Fruit fly (Drosophila melanogaster) whole organism, embryonic: ENCODE measurements around the gene se.
A peak's percentile ranks its signal among the peaks of the same experiment; 100 is the strongest.

Experiments
- CG10209 ChIP-seq: fragments of 200-800 bp; sonication (Bioruptor generic); optimal IDR thresholded peaks from 3 replicates; lab custom pipeline; 2017; ENCODE audit warnings: missing biosample characterization, mild to moderate bottlenecking, missing genetic modification characterization, missing genetic modification reagents
- CG1024 ChIP-seq: fragments of 200-800 bp; sonication (Bioruptor generic); IDR thresholded peaks from 2 replicates; pipeline ENCODE4 v1.3.6; 2022; ENCODE audit warnings: missing biosample characterization, missing genetic modification characterization
- CG10366 ChIP-seq: fragments of 200-800 bp; sonication (Bioruptor generic); IDR thresholded peaks from 2 replicates; pipeline ENCODE4 v1.3.6; 2022; ENCODE audit warnings: missing biosample characterization, missing genetic modification characterization
- CG10431 ChIP-seq: fragments of 200-800 bp; sonication (Bioruptor generic); optimal IDR thresholded peaks from 3 replicates; lab custom pipeline; 2018; ENCODE audit warnings: missing biosample characterization, mild to moderate bottlenecking, missing genetic modification characterization
- CG10543 ChIP-seq: fragments of 200-800 bp; sonication (Bioruptor generic); optimal IDR thresholded peaks from 3 replicates; lab custom pipeline; 2017; ENCODE audit warnings: missing biosample characterization, mild to moderate bottlenecking, missing genetic modification characterization, moderate library complexity
- CG11695 ChIP-seq: fragments of 200-800 bp; sonication (Bioruptor generic); IDR thresholded peaks from 3 replicates; pipeline ENCODE4 v1.3.6; 2022; ENCODE audit warnings: missing biosample characterization, missing genetic modification characterization
- CG12942 ChIP-seq: fragments of 200-800 bp; sonication (Bioruptor generic); optimal IDR thresholded peaks from 3 replicates; lab custom pipeline; 2016; ENCODE audit warnings: missing biosample characterization, missing genetic modification characterization
- CG14965 ChIP-seq: fragments of 200-800 bp; sonication (Bioruptor generic); optimal IDR thresholded peaks from 2 replicates; lab custom pipeline; 2016; ENCODE audit warnings: missing biosample characterization, missing genetic modification characterization, borderline replicate concordance
- CG2202 ChIP-seq: fragments of 200-800 bp; sonication (Bioruptor generic); optimal IDR thresholded peaks from 2 replicates; lab custom pipeline; 2018; ENCODE audit warnings: missing biosample characterization, mild to moderate bottlenecking, missing genetic modification characterization
- CG2712 ChIP-seq: fragments of 200-800 bp; optimal IDR thresholded peaks from 3 replicates; lab custom pipeline; 2019; ENCODE audit warnings: missing biosample characterization, mild to moderate bottlenecking, missing genetic modification characterization, moderate library complexity
- CG32532 ChIP-seq: fragments of 200-800 bp; sonication (Bioruptor generic); IDR thresholded peaks from 2 replicates; pipeline ENCODE4 v1.3.6; 2022; ENCODE audit warnings: missing biosample characterization, missing genetic modification characterization
- CG33213 ChIP-seq: fragments of 200-800 bp; sonication (Bioruptor generic); optimal IDR thresholded peaks from 3 replicates; lab custom pipeline; 2016; ENCODE audit warnings: missing biosample characterization, missing genetic modification characterization
- CG34376 ChIP-seq: fragments of 200-800 bp; sonication (Bioruptor generic); optimal IDR thresholded peaks from 2 replicates; lab custom pipeline; 2018; ENCODE audit warnings: missing biosample characterization, mild to moderate bottlenecking, missing genetic modification characterization
- CG5180 ChIP-seq: fragments of 200-800 bp; sonication (Bioruptor generic); optimal IDR thresholded peaks from 3 replicates; lab custom pipeline; 2017; ENCODE audit warnings: missing biosample characterization, missing genetic modification characterization, mild to moderate bottlenecking, moderate library complexity, missing genetic modification reagents
- CG7987 ChIP-seq: fragments of 200-800 bp; sonication (Bioruptor generic); optimal IDR thresholded peaks from 2 replicates; lab custom pipeline; 2018; ENCODE audit warnings: missing biosample characterization, mild to moderate bottlenecking, missing genetic modification characterization, moderate library complexity
- CG9817 ChIP-seq: fragments of 200-800 bp; sonication (Bioruptor generic); optimal IDR thresholded peaks from 2 replicates; lab custom pipeline; 2018; ENCODE audit warnings: missing biosample characterization, mild to moderate bottlenecking, missing genetic modification characterization, moderate library complexity
- CTCF ChIP-seq: fragments of 200-800 bp; sonication (Bioruptor generic); optimal IDR thresholded peaks from 2 replicates; lab custom pipeline; 2017; ENCODE audit warnings: missing biosample characterization, mild to moderate bottlenecking, missing genetic modification characterization, moderate library complexity
- Hr39 ChIP-seq: fragments of >200 bp; optimal IDR thresholded peaks from 2 replicates; lab custom pipeline; 2017
- Lim3 ChIP-seq: fragments of 200-800 bp; sonication (Bioruptor generic); IDR thresholded peaks from 2 replicates; pipeline ENCODE4 v1.3.6; 2022; ENCODE audit warnings: missing biosample characterization, missing genetic modification characterization
- Meics ChIP-seq: fragments of 200-800 bp; sonication (Bioruptor generic); optimal IDR thresholded peaks from 2 replicates; lab custom pipeline; 2017; ENCODE audit warnings: missing biosample characterization, mild to moderate bottlenecking, missing genetic modification characterization
- Optix ChIP-seq: fragments of 200-800 bp; sonication (Bioruptor generic); IDR thresholded peaks from 3 replicates; pipeline ENCODE4 v1.3.6; 2022; ENCODE audit warnings: missing biosample characterization, missing genetic modification characterization
- Poxn ChIP-seq: fragments of 200-800 bp; sonication (Bioruptor generic); IDR thresholded peaks from 2 replicates; pipeline ENCODE4 v1.3.6; 2022; ENCODE audit warnings: missing biosample characterization, missing genetic modification characterization
- Ptx1 ChIP-seq: fragments of 200-800 bp; sonication (Bioruptor generic); IDR thresholded peaks from 2 replicates; pipeline ENCODE4 v1.3.6; 2022; ENCODE audit warnings: missing biosample characterization, missing genetic modification characterization
- Scr ChIP-seq: fragments of 200-800 bp; sonication (Bioruptor generic); IDR thresholded peaks from 2 replicates; pipeline ENCODE4 v1.3.6; 2022; ENCODE audit warnings: missing biosample characterization, missing genetic modification characterization; ENCODE audit not compliant: partially characterized antibody
- Trl ChIP-seq, 3 experiments: fragments of >200 bp in 2 of 3; fragments of 200-800 bp in 1 of 3; sonication (Bioruptor generic) in 1 of 3; optimal IDR thresholded peaks; 2 replicates in 1 of 3; 3 replicates in 2 of 3; lab custom pipeline; 2016 to 2017; ENCODE audit warnings: missing biosample characterization in 1 of 3, missing genetic modification characterization in 1 of 3
- bigmax ChIP-seq: fragments of 200-800 bp; sonication (Bioruptor generic); optimal IDR thresholded peaks from 2 replicates; lab custom pipeline; 2018; ENCODE audit warnings: missing biosample characterization, mild to moderate bottlenecking, missing genetic modification characterization
- caup ChIP-seq: fragments of 200-800 bp; sonication (Bioruptor generic); optimal IDR thresholded peaks from 3 replicates; lab custom pipeline; 2017; ENCODE audit warnings: missing biosample characterization, mild to moderate bottlenecking, missing genetic modification characterization, moderate library complexity; ENCODE audit not compliant: severe bottlenecking
- cg ChIP-seq: fragments of 200-800 bp; sonication (Bioruptor generic); optimal IDR thresholded peaks from 3 replicates; lab custom pipeline; 2019; ENCODE audit warnings: missing biosample characterization, mild to moderate bottlenecking, missing genetic modification characterization, moderate library complexity
- chinmo ChIP-seq: fragments of 200-800 bp; sonication (Bioruptor generic); IDR thresholded peaks from 4 replicates; pipeline ENCODE4 v1.3.6; 2022; ENCODE audit warnings: missing biosample characterization, missing genetic modification characterization; ENCODE audit not compliant: partially characterized antibody
- da ChIP-seq: fragments of 200-800 bp; sonication (Bioruptor generic); optimal IDR thresholded peaks from 2 replicates; lab custom pipeline; 2016; ENCODE audit warnings: missing biosample characterization, missing genetic modification characterization
- eve ChIP-seq, 2 experiments: fragments of >200 bp; optimal IDR thresholded peaks; 2 replicates each; lab custom pipeline; 2017; ENCODE audit warnings: missing biosample characterization in 2 of 2, missing genetic modification characterization in 2 of 2
- exex ChIP-seq: fragments of 200-800 bp; sonication (Bioruptor generic); optimal IDR thresholded peaks from 4 replicates; lab custom pipeline; 2018; ENCODE audit warnings: missing biosample characterization, mild to moderate bottlenecking, missing genetic modification characterization, moderate library complexity
- eyg ChIP-seq: fragments of 200-800 bp; sonication (Bioruptor generic); optimal IDR thresholded peaks from 3 replicates; lab custom pipeline; 2016; ENCODE audit warnings: missing biosample characterization, missing genetic modification characterization
- fd102C ChIP-seq: fragments of 200-800 bp; sonication (Bioruptor generic); optimal IDR thresholded peaks from 2 replicates; lab custom pipeline; 2018; ENCODE audit warnings: missing biosample characterization, mild to moderate bottlenecking, missing genetic modification characterization, moderate library complexity
- fru ChIP-seq: fragments of >200 bp; optimal IDR thresholded peaks from 2 replicates; lab custom pipeline; 2017
- gem ChIP-seq: fragments of 200-800 bp; sonication (Bioruptor generic); optimal IDR thresholded peaks from 2 replicates; lab custom pipeline; 2019; ENCODE audit warnings: missing biosample characterization, mild to moderate bottlenecking, missing genetic modification characterization, moderate library complexity
- grn ChIP-seq: fragments of 200-800 bp; sonication (Bioruptor generic); optimal IDR thresholded peaks from 3 replicates; lab custom pipeline; 2017; ENCODE audit warnings: missing biosample characterization, missing genetic modification characterization
- hb ChIP-seq: fragments of 200-800 bp; sonication (Bioruptor generic); IDR thresholded peaks from 3 replicates; pipeline ENCODE4 v1.3.6; 2022; ENCODE audit warnings: missing biosample characterization, missing genetic modification characterization; ENCODE audit not compliant: partially characterized antibody
- klu ChIP-seq: fragments of 200-800 bp; sonication (Bioruptor generic); IDR thresholded peaks from 2 replicates; pipeline ENCODE4 v1.3.6; 2022; ENCODE audit warnings: missing biosample characterization, missing genetic modification characterization
- lov ChIP-seq, 2 experiments: fragments of 200-800 bp in 1 of 2; fragments of >200 bp in 1 of 2; sonication (Bioruptor generic) in 1 of 2; IDR thresholded peaks in 1 of 2; optimal IDR thresholded peaks in 1 of 2; 2 replicates in 1 of 2; 3 replicates in 1 of 2; pipeline versions ENCODE4 v1.3.6 to Lab custom; 2017 to 2022; ENCODE audit warnings: missing biosample characterization in 1 of 2, missing genetic modification characterization in 1 of 2
- pita ChIP-seq: fragments of 200-800 bp; sonication (Bioruptor generic); optimal IDR thresholded peaks from 2 replicates; lab custom pipeline; 2017; ENCODE audit warnings: missing biosample characterization, mild to moderate bottlenecking, missing genetic modification characterization
- pros ChIP-seq: fragments of 200-800 bp; sonication (Bioruptor generic); optimal IDR thresholded peaks from 3 replicates; lab custom pipeline; 2019; ENCODE audit warnings: missing biosample characterization, mild to moderate bottlenecking, missing genetic modification characterization, moderate library complexity
- row ChIP-seq: fragments of 200-800 bp; sonication (Bioruptor generic); IDR thresholded peaks from 3 replicates; pipeline ENCODE4 v1.3.6; 2022; ENCODE audit warnings: missing biosample characterization, missing genetic modification characterization
- sc ChIP-seq, 3 experiments: fragments of >200 bp in 2 of 3; fragments of 200-800 bp in 1 of 3; sonication (Bioruptor generic) in 1 of 3; optimal IDR thresholded peaks; 2 replicates in 2 of 3; 3 replicates in 1 of 3; lab custom pipeline; 2017; ENCODE audit warnings: mild to moderate bottlenecking in 1 of 3, missing biosample characterization in 1 of 3, missing genetic modification characterization in 1 of 3, missing genetic modification reagents in 1 of 3
- sens-2 ChIP-seq: fragments of 200-800 bp; sonication (Bioruptor generic); IDR thresholded peaks from 2 replicates; pipeline ENCODE4 v1.3.6; 2022; ENCODE audit warnings: missing biosample characterization, missing genetic modification characterization
- seq ChIP-seq: fragments of 200-800 bp; sonication (Bioruptor generic); IDR thresholded peaks from 2 replicates; pipeline ENCODE4 v1.3.6; 2022; ENCODE audit warnings: missing biosample characterization, missing genetic modification characterization
- shn ChIP-seq: fragments of 200-800 bp; sonication (Bioruptor generic); optimal IDR thresholded peaks from 3 replicates; lab custom pipeline; 2016; ENCODE audit warnings: missing biosample characterization, missing genetic modification characterization
- sim ChIP-seq: fragments of 200-800 bp; sonication (Bioruptor generic); IDR thresholded peaks from 2 replicates; pipeline ENCODE4 v1.3.6; 2022; ENCODE audit warnings: missing biosample characterization, missing genetic modification characterization
- slbo ChIP-seq: fragments of 200-800 bp; sonication (Bioruptor generic); IDR thresholded peaks from 2 replicates; pipeline ENCODE4 v1.3.6; 2022; ENCODE audit warnings: missing biosample characterization, missing genetic modification characterization

se gene

dm6 chr3L:8559754-8560328, 39.5 kb downstream of the se start (continued):
- TF ChIP-seq Poxn (GFP tag; lab: Robert Waterston, UW) (no peak), Optix (no peak), CG11695 (GFP tag; lab: Robert Waterston, UW) (no peak), CG10543 (GFP tag; lab: Kevin White, UChicago) (no peak), Lim3 (GFP tag; lab: Robert Waterston, UW) (no peak), caup (GFP tag; lab: Kevin White, UChicago) (no peak), hb (GFP tag; lab: Robert Waterston, UW) (no peak), CG14965 (GFP tag; lab: Kevin White, UChicago) (no peak), Meics (GFP tag; lab: Kevin White, UChicago) (no peak), CG9817 (tag; lab: Kevin White, UChicago) (no peak), fru (lab: Kevin White, UChicago) (no peak), exex (tag; lab: Kevin White, UChicago) (no peak), CG2712 (tag; lab: Kevin White, UChicago) (no peak), CG7987 (no peak), fd102C (GFP tag; lab: Kevin White, UChicago) (no peak), bigmax (no peak), CG32532 (GFP tag; lab: Robert Waterston, UW) (no peak), CG10431 (no peak), CG5180 (GFP tag; lab: Kevin White, UChicago) (no peak), Scr (GFP tag; lab: Robert Waterston, UW) (no peak), sim (GFP tag; lab: Robert Waterston, UW) (no peak), CTCF (GFP tag; lab: Kevin White, UChicago) (peak; percentile 44), CG12942 (no peak), CG33213 (GFP tag; lab: Kevin White, UChicago) (no peak), gem (tag; lab: Kevin White, UChicago) (no peak)

- TF ChIP-seq pros = peak; percentile 92
- no peak for TF ChIP-seq lov (optimal IDR thresholded peaks at IDR 0.05; lab: Kevin White, UChicago)
- TF ChIP-seq lov (GFP tag; IDR thresholded peaks at IDR 0.05; lab: Robert Waterston, UW) = 0 out of 3 replicates have a peak, but pooled peaks have one; percentile 14
- no peak for TF ChIP-seq sens-2
- no peak for TF ChIP-seq eyg (GFP tag; lab: Kevin White, UChicago)
- no peak; the same call in 1 of the 2 replicates for TF ChIP-seq seq (GFP tag; lab: Robert Waterston, UW)
- peak; percentile 28; the same call in 1 of the 2 replicates for TF ChIP-seq CG32532 (GFP tag; lab: Robert Waterston, UW)
- TF ChIP-seq Ptx1 (GFP tag; lab: Robert Waterston, UW) = no peak
- TF ChIP-seq klu (GFP tag; lab: Robert Waterston, UW) = no peak
- no peak for TF ChIP-seq shn (GFP tag; lab: Kevin White, UChicago)
- no peak for TF ChIP-seq CG2202 (tag; lab: Kevin White, UChicago)
- no peak for TF ChIP-seq CG10366 (GFP tag; lab: Robert Waterston, UW)
- no peak for TF ChIP-seq CG10209 (GFP tag; lab: Kevin White, UChicago)
- 0 out of 4 replicates have a peak, but pooled peaks have one; percentile 17 for TF ChIP-seq chinmo (GFP tag; lab: Robert Waterston, UW)
- TF ChIP-seq slbo (GFP tag; lab: Robert Waterston, UW) = no peak
- no peak for TF ChIP-seq pita (GFP tag; lab: Kevin White, UChicago)
- no peak for TF ChIP-seq Hr39 (lab: Kevin White, UChicago)
- no peak for TF ChIP-seq CG1024 (GFP tag; lab: Robert Waterston, UW)
- no peak for TF ChIP-seq CG34376
- TF ChIP-seq Trl (optimal IDR thresholded peaks at IDR 0.05; lab: Kevin White, UChicago) = peak in 1 of 2 experiments; percentile 19
- no peak for TF ChIP-seq Trl (GFP tag; optimal IDR thresholded peaks at IDR 0.05; lab: Kevin White, UChicago)
- no peak for TF ChIP-seq exex (tag; lab: Kevin White, UChicago)
- TF ChIP-seq row (GFP tag; lab: Robert Waterston, UW) = no peak
- peak; percentile 7 for TF ChIP-seq cg (GFP tag; lab: Kevin White, UChicago)
- TF ChIP-seq eve (GFP tag; optimal IDR thresholded peaks at IDR 0.05; lab: Kevin White, UChicago) = no peak
- no peak for TF ChIP-seq da
- TF ChIP-seq grn (GFP tag; lab: Kevin White, UChicago) = no peak
- no peak for TF ChIP-seq sc (optimal IDR thresholded peaks at IDR 0.05; lab: Kevin White, UChicago)
- no peak for TF ChIP-seq sc (GFP tag; optimal IDR thresholded peaks at IDR 0.05; lab: Kevin White, UChicago)
These were observed 40.3 kb downstream of the se start for dm6 chr3L:8560637-8561036.
